Worm (Caenorhabditis elegans): ENCODE results near the gene pals-18.
"Not testable (repeated sequence)": the region's sequence is repeated elsewhere in the genome, so short reads cannot be mapped to it uniquely, and the experiment has no call there.

pals-18 gene

ce11 chrIII:1403108-1403507 lies at the start of gene pals-18:
Gene pals-18, plus strand, starts transcription at chrIII:1403408.
- no peak for TF ChIP-seq ceh-82 (tag; optimal IDR thresholded peaks at IDR 0.05)
- no peak for TF ChIP-seq lin-39 (tag; optimal IDR thresholded peaks at IDR 0.05)
- no peak for TF ChIP-seq nhr-21 (tag; optimal IDR thresholded peaks at IDR 0.05)
- no peak for TF ChIP-seq F13H6.1 (tag; optimal IDR thresholded peaks at IDR 0.05)
- no peak for TF ChIP-seq C34F6.9 (tag; optimal IDR thresholded peaks at IDR 0.05)
- no peak for TF ChIP-seq unc-39 (tag; optimal IDR thresholded peaks at IDR 0.05)
- no peak for TF ChIP-seq nhr-12 (tag; optimal IDR thresholded peaks at IDR 0.05)
- TF ChIP-seq lin-11 (tag; optimal IDR thresholded peaks at IDR 0.05): no peak
- TF ChIP-seq crh-2 (tag; optimal IDR thresholded peaks at IDR 0.05): no peak
- no peak for TF ChIP-seq nhr-6 (tag; optimal IDR thresholded peaks at IDR 0.05)
- TF ChIP-seq mdl-1 (tag; optimal IDR thresholded peaks at IDR 0.05): no peak
- TF ChIP-seq nhr-11 (tag; optimal IDR thresholded peaks at IDR 0.05): no peak
- TF ChIP-seq ztf-1 (GFP tag; conservative IDR thresholded peaks at IDR 0.05): no peak
- TF ChIP-seq alr-1 (tag; optimal IDR thresholded peaks at IDR 0.05): no peak

- TF ChIP-seq lsy-2 (tag; optimal IDR thresholded peaks at IDR 0.05): no peak
- no peak for TF ChIP-seq gmeb-1 (tag; optimal IDR thresholded peaks at IDR 0.05)
- TF ChIP-seq ZK546.5 (tag; optimal IDR thresholded peaks at IDR 0.05): no peak
- no peak for TF ChIP-seq alr-1 (tag; optimal IDR thresholded peaks at IDR 0.05)
- no peak for TF ChIP-seq nhr-237 (tag; optimal IDR thresholded peaks at IDR 0.05)
- TF ChIP-seq sem-4 (tag; optimal IDR thresholded peaks at IDR 0.05): no peak
- TF ChIP-seq F13H6.1 (tag; optimal IDR thresholded peaks at IDR 0.05): no peak
Measured at ce11 chrIII:1354523-1354922, 48.7 kb upstream of the pals-18 start.

- TF ChIP-seq crh-2 (tag; optimal IDR thresholded peaks at IDR 0.05): no peak
Measured at ce11 chrIII:1355320-1355719, 47.9 kb upstream of the pals-18 start, which contains the start of gene Y82E9BL.1. Gene Y82E9BL.1, minus strand, starts transcription at chrIII:1355420.

- TF ChIP-seq nhr-12, nhr-23, nhr-11 (tag; optimal IDR thresholded peaks at IDR 0.05): not testable (repeated sequence)
Measured at ce11 chrIII:1357973-1358372, 45.2 kb upstream of the pals-18 start, which contains the start of gene Y82E9BR.8. Gene Y82E9BR.8, minus strand, starts transcription at chrIII:1358073.

ce11 chrIII:1359669-1360068 lies 43.5 kb upstream of the pals-18 start, which contains the start of gene Y82E9BR.9:
Gene Y82E9BR.9, minus strand, starts transcription at chrIII:1359769.
- TF ChIP-seq ztf-4 (tag; optimal IDR thresholded peaks at IDR 0.05): no peak
- no peak for TF ChIP-seq nhr-6 (tag; optimal IDR thresholded peaks at IDR 0.05)
- TF ChIP-seq lin-13 (GFP tag; optimal IDR thresholded peaks at IDR 0.05): no peak
- TF ChIP-seq R02D3.7 (tag; optimal IDR thresholded peaks at IDR 0.05): no peak
- TF ChIP-seq unc-39 (tag; optimal IDR thresholded peaks at IDR 0.05): no peak
- TF ChIP-seq unc-55 (GFP tag; optimal IDR thresholded peaks at IDR 0.05): no peak
- no peak for TF ChIP-seq lin-11 (tag; optimal IDR thresholded peaks at IDR 0.05)
- TF ChIP-seq lin-39 (tag; optimal IDR thresholded peaks at IDR 0.05): no peak
- no peak for TF ChIP-seq mab-5 (tag; optimal IDR thresholded peaks at IDR 0.05)
- TF ChIP-seq ceh-16 (tag; optimal IDR thresholded peaks at IDR 0.05): no peak
- TF ChIP-seq F13H6.1 (tag; optimal IDR thresholded peaks at IDR 0.05): no peak
- TF ChIP-seq ztf-1 (GFP tag; conservative IDR thresholded peaks at IDR 0.05): no peak
- TF ChIP-seq ztf-11 (tag; optimal IDR thresholded peaks at IDR 0.05): no peak

ce11 chrIII:1372563-1372962 lies 30.6 kb upstream of the pals-18 start:
- no peak for TF ChIP-seq ztf-11 (tag; optimal IDR thresholded peaks at IDR 0.05)
- no peak for TF ChIP-seq nhr-129 (tag; optimal IDR thresholded peaks at IDR 0.05)
- TF ChIP-seq nhr-12 (tag; optimal IDR thresholded peaks at IDR 0.05): no peak
- TF ChIP-seq unc-55 (GFP tag; optimal IDR thresholded peaks at IDR 0.05): no peak
- no peak for TF ChIP-seq sma-9 (GFP tag; optimal IDR thresholded peaks at IDR 0.05)
- TF ChIP-seq sma-9 (tag; optimal IDR thresholded peaks at IDR 0.05): no peak
- no peak for TF ChIP-seq R02D3.7 (tag; optimal IDR thresholded peaks at IDR 0.05)
- no peak for TF ChIP-seq nhr-11 (tag; optimal IDR thresholded peaks at IDR 0.05)
- no peak for TF ChIP-seq lin-11 (tag; optimal IDR thresholded peaks at IDR 0.05)
- no peak for TF ChIP-seq blmp-1 (tag; optimal IDR thresholded peaks at IDR 0.05; ENCODE audit: insufficient read depth)
- TF ChIP-seq unc-39 (tag; optimal IDR thresholded peaks at IDR 0.05): no peak
- TF ChIP-seq alr-1 (tag; optimal IDR thresholded peaks at IDR 0.05): no peak
- no peak for TF ChIP-seq mdl-1 (tag; optimal IDR thresholded peaks at IDR 0.05)
- no peak for TF ChIP-seq C34F6.9 (tag; optimal IDR thresholded peaks at IDR 0.05)
- no peak for TF ChIP-seq fos-1 (tag; optimal IDR thresholded peaks at IDR 0.05)
- no peak for TF ChIP-seq ztf-1 (GFP tag; conservative IDR thresholded peaks at IDR 0.05)

All from whole organism, L2 larva.